Fruit fly (Drosophila melanogaster) S2 (cell line): Measurements from ENCODE around the gene CG46318.

Source experiments
- CG8478 ChIP-seq: fragments of >200 bp; optimal IDR thresholded peaks from 2 replicates; lab custom pipeline; 2018
- CTCF ChIP-seq, 2 experiments: fragments of >200 bp; optimal IDR thresholded peaks; 2 replicates each; lab custom pipeline; 2018

- no peak for TF ChIP-seq CG8478 (lab: Kevin White, UChicago)
- no peak for TF ChIP-seq CTCF (optimal IDR thresholded peaks at IDR 0.05; lab: Kevin White, UChicago)
Observed at dm6 chr3R:18693611-18694010, 13.2 kb downstream of the CG46318 start, which contains the start of gene CG14300.
